Fruit fly (Drosophila melanogaster): ENCODE measurements around the gene CG12003.

The CG12003 gene

dm6 chr3L:1578391-1578948 lies 13.3 kb downstream of the CG12003 start (continued):
- TF ChIP-seq Poxn (GFP tag; IDR thresholded peaks at IDR 0.05), result no peak
- no peak for TF ChIP-seq YL-1 (GFP tag; optimal IDR thresholded peaks at IDR 0.05)
- no peak for TF ChIP-seq H2.0 (GFP tag; IDR thresholded peaks at IDR 0.05)
- TF ChIP-seq usp (GFP tag; optimal IDR thresholded peaks at IDR 0.05), result no peak
- no peak for TF ChIP-seq lov (optimal IDR thresholded peaks at IDR 0.05)
- TF ChIP-seq lov (GFP tag; IDR thresholded peaks at IDR 0.05), result 0 out of 3 replicates have a peak, but pooled peaks have one; percentile 57
- no peak for TF ChIP-seq rib (GFP tag; IDR thresholded peaks at IDR 0.05)
- peak; percentile 62; the same call in 2 of the 3 replicates for TF ChIP-seq dysf (GFP tag; IDR thresholded peaks at IDR 0.05)
- no peak for TF ChIP-seq CG16815 (GFP tag; optimal IDR thresholded peaks at IDR 0.05)
- peak; percentile 21 for TF ChIP-seq bcd (GFP tag; optimal IDR thresholded peaks at IDR 0.05)
- peak; percentile 13 for TF ChIP-seq Side (GFP tag; optimal IDR thresholded peaks at IDR 0.05)
- peak in 1 of 2 experiments; percentile 58 for TF ChIP-seq bsh (GFP tag; optimal IDR thresholded peaks at IDR 0.05)
- no peak for TF ChIP-seq fru (optimal IDR thresholded peaks at IDR 0.05)
- no peak for TF ChIP-seq yki (optimal IDR thresholded peaks at IDR 0.05)
- TF ChIP-seq chinmo (GFP tag; IDR thresholded peaks at IDR 0.05; ENCODE audit: partially characterized antibody), result no peak
- peak; percentile 23 for TF ChIP-seq grn (GFP tag; optimal IDR thresholded peaks at IDR 0.05)
- TF ChIP-seq MTF-1 (GFP tag; optimal IDR thresholded peaks at IDR 0.05; ENCODE audit: borderline replicate concordance), result no peak
- TF ChIP-seq cad (GFP tag; optimal IDR thresholded peaks at IDR 0.05), result no peak
- no peak for TF ChIP-seq caup (GFP tag; optimal IDR thresholded peaks at IDR 0.05; ENCODE audit: severe bottlenecking)
- TF ChIP-seq tgo (GFP tag; IDR thresholded peaks at IDR 0.05), result peak; percentile 41; the same call in 1 of the 3 replicates
- TF ChIP-seq fd64A (GFP tag; optimal IDR thresholded peaks at IDR 0.05), result no peak
- peak; percentile 19 for TF ChIP-seq CG2116 (GFP tag; optimal IDR thresholded peaks at IDR 0.05)
- TF ChIP-seq CG18262 (tag; optimal IDR thresholded peaks at IDR 0.05), result peak; percentile 47
- peak; percentile 1 for TF ChIP-seq Xbp1 (GFP tag; optimal IDR thresholded peaks at IDR 0.05)
- no peak for TF ChIP-seq run (tag; optimal IDR thresholded peaks at IDR 0.05)
- no peak for TF ChIP-seq CG9609 (GFP tag; optimal IDR thresholded peaks at IDR 0.05)
- TF ChIP-seq dpn (GFP tag; optimal IDR thresholded peaks at IDR 0.05), result peak in 1 of 2 experiments; percentile 28
- TF ChIP-seq Awh (GFP tag; IDR thresholded peaks at IDR 0.05), result peak; percentile 59
- peak; percentile 30 for TF ChIP-seq D19A (tag; optimal IDR thresholded peaks at IDR 0.05)
- peak; percentile 22 for TF ChIP-seq CG12744 (GFP tag; optimal IDR thresholded peaks at IDR 0.05)
- TF ChIP-seq CG13624 (GFP tag; optimal IDR thresholded peaks at IDR 0.05), result peak; percentile 53
- TF ChIP-seq CG2875 (GFP tag; optimal IDR thresholded peaks at IDR 0.05), result no peak
- TF ChIP-seq zen2 (GFP tag; IDR thresholded peaks at IDR 0.05; ENCODE audit: partially characterized antibody), result no peak
- TF ChIP-seq Camta (GFP tag; optimal IDR thresholded peaks at IDR 0.05), result peak; percentile 33
- no peak for TF ChIP-seq hb (GFP tag; IDR thresholded peaks at IDR 0.05; ENCODE audit: partially characterized antibody)
- TF ChIP-seq HmgD (GFP tag; optimal IDR thresholded peaks at IDR 0.05), result no peak
- TF ChIP-seq tx (GFP tag; optimal IDR thresholded peaks at IDR 0.05), result no peak
- no peak for TF ChIP-seq CG9932 (GFP tag; IDR thresholded peaks at IDR 0.05)
- peak; percentile 18 for TF ChIP-seq shn (GFP tag; optimal IDR thresholded peaks at IDR 0.05)
- TF ChIP-seq pho (GFP tag; optimal IDR thresholded peaks at IDR 0.05), result no peak
- peak; percentile 52 for TF ChIP-seq Sox100B (GFP tag; optimal IDR thresholded peaks at IDR 0.05)
- TF ChIP-seq CG7786 (GFP tag; optimal IDR thresholded peaks at IDR 0.05), result no peak
- TF ChIP-seq CG10979 (tag; optimal IDR thresholded peaks at IDR 0.05), result peak; percentile 25
- no peak for TF ChIP-seq Ssrp (tag; optimal IDR thresholded peaks at IDR 0.05)
- no peak for TF ChIP-seq CG2199 (GFP tag; IDR thresholded peaks at IDR 0.05)
- TF ChIP-seq HLHmδ (GFP tag; optimal IDR thresholded peaks at IDR 0.05), result no peak
- TF ChIP-seq sc (optimal IDR thresholded peaks at IDR 0.05), result no peak
- TF ChIP-seq sc (GFP tag; optimal IDR thresholded peaks at IDR 0.05), result no peak
- peak; percentile 14 for TF ChIP-seq CG18764 (GFP tag; optimal IDR thresholded peaks at IDR 0.05)
- no peak for TF ChIP-seq Abd-B (GFP tag; optimal IDR thresholded peaks at IDR 0.05)
- TF ChIP-seq CG8359 (GFP tag; optimal IDR thresholded peaks at IDR 0.05; ENCODE audit: borderline replicate concordance), result no peak
- no peak for TF ChIP-seq Neu2 (GFP tag; optimal IDR thresholded peaks at IDR 0.05; ENCODE audit: borderline replicate concordance)

Measured in whole organism, embryonic.